Fruit fly (Drosophila melanogaster) Kc167 (cell line): ENCODE data around the gene CG2021.

Experiments used
- Myc ChIP-seq: fragments of >200 bp; optimal IDR thresholded peaks from 2 replicates; lab custom pipeline; 2017; ENCODE audit warnings: missing external identifiers
- Sin3A ChIP-seq: fragments of >200 bp; optimal IDR thresholded peaks from 2 replicates; lab custom pipeline; 2018; ENCODE audit warnings: missing external identifiers
- h ChIP-seq: fragments of >200 bp; optimal IDR thresholded peaks from 3 replicates; lab custom pipeline; 2018; ENCODE audit warnings: missing external identifiers
- insv ChIP-seq: fragments of >200 bp; optimal IDR thresholded peaks from 3 replicates; lab custom pipeline; 2018; ENCODE audit warnings: missing external identifiers
- psq ChIP-seq: fragments of >200 bp; optimal IDR thresholded peaks from 2 replicates; lab custom pipeline; 2017; ENCODE audit warnings: missing external identifiers
- ttk ChIP-seq: sonication (Bioruptor generic); optimal IDR thresholded peaks from 2 replicates; lab custom pipeline; 2017; ENCODE audit warnings: missing external identifiers

Gene CG2021

dm6 chr3L:1794943-1795696 lies 17.9 kb upstream of the CG2021 start, which contains the start of the genes alpha-Spec, dlt and Cdc37:
TSS of gene alpha-Spec (minus strand) at chr3L:1795328.
TSS of gene dlt (minus strand) at chr3L:1795328.
TSS of gene Cdc37 (plus strand) at chr3L:1795392.
- no peak for TF ChIP-seq Sin3A
- TF ChIP-seq ttk (lab: Kevin White, UChicago) = no peak

- no peak for TF ChIP-seq h (lab: Kevin White, UChicago)
Observed at dm6 chr3L:1794164-1794942, 17.1 kb upstream of the CG2021 start.

dm6 chr3L:1789339-1789738 lies 12.1 kb upstream of the CG2021 start:
- TF ChIP-seq Myc (lab: Kevin White, UChicago) (no peak), insv (lab: Kevin White, UChicago) (no peak), ttk (lab: Kevin White, UChicago) (no peak), h (lab: Kevin White, UChicago) (no peak), psq (lab: Kevin White, UChicago) (no peak), Sin3A (no peak)

DNA sequence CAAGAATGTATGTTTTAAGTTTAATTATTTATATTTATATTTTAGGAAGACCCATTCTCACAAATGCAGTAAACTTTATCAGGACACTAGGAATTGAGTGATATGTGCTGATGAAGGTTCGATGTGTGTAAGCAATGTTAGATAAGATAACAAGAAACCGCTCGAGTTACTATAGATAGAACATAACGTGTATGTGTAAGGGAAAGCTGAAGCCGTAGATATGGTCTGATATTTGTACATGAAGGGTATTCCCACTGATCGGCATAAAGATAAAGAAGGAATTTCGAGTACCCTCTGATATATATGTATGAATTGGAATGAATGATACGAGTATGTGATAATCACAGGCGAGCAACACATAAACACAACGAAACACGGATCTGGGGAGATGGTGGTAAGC lies 6.9 kb upstream of the CG2021 start:
- TF ChIP-seq Myc (lab: Kevin White, UChicago) (no peak), h (lab: Kevin White, UChicago) (no peak)

dm6 chr3L:1774713-1775648 lies 2.2 kb downstream of the CG2021 start, which contains the start of the genes CG13933 and PolD2:
TSS of gene CG13933 (minus strand) at chr3L:1775147.
TSS of gene PolD2 (plus strand) at chr3L:1775633.
- TF ChIP-seq ttk (lab: Kevin White, UChicago) (no peak), h (lab: Kevin White, UChicago) (no peak), Sin3A (no peak), insv (lab: Kevin White, UChicago) (no peak), psq (lab: Kevin White, UChicago) (no peak)

- TF ChIP-seq Sin3A (no peak), Myc (lab: Kevin White, UChicago) (no peak), insv (lab: Kevin White, UChicago) (no peak), h (lab: Kevin White, UChicago) (no peak)
Observed at dm6 chr3L:1772593-1772992, 4.6 kb downstream of the CG2021 start.

DNA sequence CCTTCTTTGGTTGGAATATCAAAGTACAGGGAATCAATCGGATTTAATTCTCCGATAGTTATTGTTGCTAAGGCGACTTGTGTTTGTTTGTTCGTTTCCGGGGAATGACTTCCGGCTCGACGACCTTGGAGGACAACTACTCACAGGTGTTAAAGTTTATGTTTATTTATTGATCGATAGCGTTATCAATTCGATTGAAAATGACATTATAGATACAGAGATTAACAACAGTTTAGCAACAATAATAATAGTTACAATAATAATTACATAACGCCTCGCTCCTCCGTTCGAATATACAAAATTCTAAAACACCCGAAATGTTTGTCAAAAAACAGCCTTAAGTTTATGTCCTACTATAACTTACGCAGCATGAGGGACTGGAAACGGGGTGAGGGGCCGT lies 5.6 kb downstream of the CG2021 start, which contains the start of gene Dhc62B:
Gene Dhc62B, minus strand, starts transcription at position 101 of the 400 bp plus-strand sequence.
- no peak for TF ChIP-seq h (lab: Kevin White, UChicago)

dm6 chr3L:1756143-1756542 lies 21.1 kb downstream of the CG2021 start, which contains the start of gene CG8001:
TSS of gene CG8001 (plus strand) at chr3L:1756159.
- no peak for TF ChIP-seq h (lab: Kevin White, UChicago)
- no peak for TF ChIP-seq ttk (lab: Kevin White, UChicago)
- no peak for TF ChIP-seq Sin3A
- no peak for TF ChIP-seq psq (lab: Kevin White, UChicago)
- TF ChIP-seq Myc (lab: Kevin White, UChicago) = no peak
- no peak for TF ChIP-seq insv (lab: Kevin White, UChicago)

DNA sequence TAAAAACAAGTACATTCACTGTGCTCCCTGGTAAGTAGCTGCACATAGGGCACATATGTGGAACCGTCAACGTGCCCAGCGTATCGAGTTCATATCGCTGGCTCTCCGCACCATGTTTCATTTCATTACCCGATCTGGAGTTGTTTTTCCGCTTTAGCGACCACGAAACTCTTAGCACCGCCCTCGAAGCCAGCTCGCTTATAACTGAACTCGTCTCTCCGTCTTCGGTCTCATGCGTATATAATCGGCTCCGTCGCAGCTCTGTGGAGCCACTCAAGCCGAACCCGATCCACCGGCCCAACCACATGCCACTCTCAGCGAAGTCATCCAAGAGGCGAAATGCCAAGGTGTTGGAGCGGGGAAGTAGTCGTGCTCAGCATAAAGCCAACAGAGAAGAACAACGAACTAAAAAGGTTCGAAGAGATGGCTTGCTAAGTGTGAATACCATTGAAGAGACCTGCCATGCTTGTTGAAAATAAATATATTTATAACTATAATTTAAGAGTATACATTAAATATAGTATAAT lies 21.7 kb downstream of the CG2021 start, which contains the start of gene Cht2:
Gene Cht2, minus strand, starts transcription at position 477 of the 527 bp plus-strand sequence.
- TF ChIP-seq ttk (lab: Kevin White, UChicago) = no peak
- TF ChIP-seq psq (lab: Kevin White, UChicago) = no peak
- TF ChIP-seq Sin3A = no peak
- no peak for TF ChIP-seq h (lab: Kevin White, UChicago)
- no peak for TF ChIP-seq Myc (lab: Kevin White, UChicago)
- TF ChIP-seq insv (lab: Kevin White, UChicago) = no peak

- TF ChIP-seq insv (lab: Kevin White, UChicago) (no peak), ttk (lab: Kevin White, UChicago) (no peak), Sin3A (no peak), psq (lab: Kevin White, UChicago) (no peak), h (lab: Kevin White, UChicago) (no peak), Myc (lab: Kevin White, UChicago) (no peak)
Observed at dm6 chr3L:1754935-1755334, 22.3 kb downstream of the CG2021 start.

DNA sequence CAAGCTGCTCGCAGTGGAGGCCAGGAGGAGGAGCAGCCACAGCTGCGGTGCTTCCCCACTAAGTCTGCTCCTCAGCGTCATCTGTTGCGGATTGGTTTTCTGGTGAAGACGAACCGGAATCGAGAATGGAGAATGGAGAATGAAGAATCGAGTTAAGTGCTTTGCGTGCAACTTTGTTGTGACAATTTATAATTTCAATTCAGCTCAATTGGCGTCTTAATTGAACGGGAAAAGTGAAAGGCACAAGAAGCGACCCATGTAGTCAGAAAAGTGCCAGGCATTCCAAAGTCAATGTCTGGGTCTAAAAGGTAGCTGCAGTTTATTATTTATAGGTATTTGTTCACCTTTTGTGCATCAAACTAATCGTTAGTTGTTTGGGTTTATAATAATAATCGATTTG lies 22.9 kb downstream of the CG2021 start:
- TF ChIP-seq Sin3A (no peak), ttk (lab: Kevin White, UChicago) (no peak), Myc (lab: Kevin White, UChicago) (no peak), insv (lab: Kevin White, UChicago) (no peak), psq (lab: Kevin White, UChicago) (no peak), h (lab: Kevin White, UChicago) (no peak)
